Fruit fly (Drosophila melanogaster) whole organism, embryonic: Measurements from ENCODE around the gene Tmep.
A peak's percentile ranks its signal among the peaks of the same experiment; 100 is the strongest.

Experiments used
- Aef1 ChIP-seq: fragments of 200-800 bp; sonication (Bioruptor generic); IDR thresholded peaks from 3 replicates; pipeline ENCODE4 v1.3.6; 2022; ENCODE audit warnings: missing biosample characterization, missing genetic modification characterization
- Antp ChIP-seq: fragments of 200-800 bp; sonication (Bioruptor generic); optimal IDR thresholded peaks from 3 replicates; lab custom pipeline; 2016; ENCODE audit warnings: missing biosample characterization, missing genetic modification characterization
- Bgb ChIP-seq: fragments of 200-800 bp; sonication (Bioruptor generic); IDR thresholded peaks from 2 replicates; pipeline ENCODE4 v1.3.6; 2022; ENCODE audit warnings: missing biosample characterization, missing genetic modification characterization; ENCODE audit not compliant: partially characterized antibody
- CG1024 ChIP-seq: fragments of 200-800 bp; sonication (Bioruptor generic); IDR thresholded peaks from 2 replicates; pipeline ENCODE4 v1.3.6; 2022; ENCODE audit warnings: missing biosample characterization, missing genetic modification characterization
- CG10274 ChIP-seq: fragments of 200-800 bp; sonication (Bioruptor generic); optimal IDR thresholded peaks from 3 replicates; lab custom pipeline; 2017; ENCODE audit warnings: missing biosample characterization, mild to moderate bottlenecking, missing genetic modification characterization
- CG11456 ChIP-seq: fragments of 200-800 bp; sonication (Bioruptor generic); IDR thresholded peaks from 3 replicates; pipeline ENCODE4 v1.3.6; 2022; ENCODE audit warnings: missing biosample characterization, missing genetic modification characterization
- CG11560 ChIP-seq: fragments of 200-800 bp; sonication (Bioruptor generic); IDR thresholded peaks from 3 replicates; pipeline ENCODE4 v1.3.6; 2022; ENCODE audit warnings: missing biosample characterization, missing genetic modification characterization
- CG13775 ChIP-seq: fragments of 200-800 bp; sonication (Bioruptor generic); optimal IDR thresholded peaks from 3 replicates; lab custom pipeline; 2017; ENCODE audit warnings: missing biosample characterization, mild to moderate bottlenecking, missing genetic modification characterization
- CG13894 ChIP-seq: fragments of 200-800 bp; sonication (Bioruptor generic); optimal IDR thresholded peaks from 3 replicates; lab custom pipeline; 2018; ENCODE audit warnings: missing biosample characterization, mild to moderate bottlenecking, missing genetic modification characterization, moderate library complexity
- CG14014 ChIP-seq: fragments of 200-800 bp; sonication (Bioruptor generic); IDR thresholded peaks from 2 replicates; pipeline ENCODE4 v1.3.6; 2022; ENCODE audit warnings: missing biosample characterization, missing genetic modification characterization
- CG14441 ChIP-seq: fragments of 200-800 bp; sonication (Bioruptor generic); IDR thresholded peaks from 2 replicates; pipeline ENCODE4 v1.3.6; 2022; ENCODE audit warnings: missing biosample characterization, missing genetic modification characterization
- CG1647 ChIP-seq: fragments of 200-800 bp; sonication (Bioruptor generic); optimal IDR thresholded peaks from 3 replicates; lab custom pipeline; 2016; ENCODE audit warnings: missing biosample characterization, missing genetic modification characterization
- CG17361 ChIP-seq: fragments of 200-800 bp; sonication (Bioruptor generic); IDR thresholded peaks from 3 replicates; pipeline ENCODE4 v1.3.6; 2022; ENCODE audit warnings: missing biosample characterization, missing genetic modification characterization
- CG2889 ChIP-seq: fragments of 200-800 bp; sonication (Bioruptor generic); IDR thresholded peaks from 3 replicates; pipeline ENCODE4 v1.3.6; 2022; ENCODE audit warnings: missing biosample characterization, missing genetic modification characterization
- CG32532 ChIP-seq: fragments of 200-800 bp; sonication (Bioruptor generic); IDR thresholded peaks from 2 replicates; pipeline ENCODE4 v1.3.6; 2022; ENCODE audit warnings: missing biosample characterization, missing genetic modification characterization
- CG7271 ChIP-seq: fragments of 200-800 bp; sonication (Bioruptor generic); optimal IDR thresholded peaks from 2 replicates; lab custom pipeline; 2018; ENCODE audit warnings: missing biosample characterization, mild to moderate bottlenecking, missing genetic modification characterization, moderate library complexity
- CG8765 ChIP-seq: fragments of 200-800 bp; sonication (Bioruptor generic); IDR thresholded peaks from 2 replicates; pipeline ENCODE4 v1.3.6; 2022; ENCODE audit warnings: missing biosample characterization, missing genetic modification characterization
- CG9727 ChIP-seq: fragments of 200-800 bp; sonication (Bioruptor generic); optimal IDR thresholded peaks from 3 replicates; lab custom pipeline; 2017; ENCODE audit warnings: missing biosample characterization, mild to moderate bottlenecking, missing genetic modification characterization
- CG9932 ChIP-seq: fragments of 200-800 bp; sonication (Bioruptor generic); IDR thresholded peaks from 2 replicates; pipeline ENCODE4 v1.3.6; 2022; ENCODE audit warnings: missing biosample characterization, missing genetic modification characterization
- Doc3 ChIP-seq: fragments of 200-800 bp; sonication (Bioruptor generic); IDR thresholded peaks from 3 replicates; pipeline ENCODE4 v1.3.6; 2022; ENCODE audit warnings: missing biosample characterization, missing genetic modification characterization; ENCODE audit not compliant: partially characterized antibody
- Ets65A ChIP-seq: fragments of 200-800 bp; sonication (Bioruptor generic); peaks from one replicate; lab custom pipeline; 2016; ENCODE audit warnings: missing biosample characterization, missing genetic modification characterization
- H2.0 ChIP-seq: fragments of 200-800 bp; sonication (Bioruptor generic); IDR thresholded peaks from 2 replicates; pipeline ENCODE4 v1.3.6; 2022; ENCODE audit warnings: missing biosample characterization, missing genetic modification characterization
- Hr78 ChIP-seq, 2 experiments: fragments of 200-800 bp in 1 of 2; fragments of >200 bp in 1 of 2; sonication (Bioruptor generic) in 1 of 2; optimal IDR thresholded peaks; 2 replicates each; lab custom pipeline; 2017 to 2019; ENCODE audit warnings: missing biosample characterization in 2 of 2, missing genetic modification characterization in 2 of 2, mild to moderate bottlenecking in 1 of 2, moderate library complexity in 1 of 2
- MTF-1 ChIP-seq: fragments of 200-800 bp; sonication (Bioruptor generic); optimal IDR thresholded peaks from 2 replicates; lab custom pipeline; 2018; ENCODE audit warnings: missing biosample characterization, mild to moderate bottlenecking, missing genetic modification characterization, borderline replicate concordance
- NC2α ChIP-seq: fragments of 200-800 bp; sonication (Bioruptor generic); optimal IDR thresholded peaks from 2 replicates; lab custom pipeline; 2016; ENCODE audit warnings: missing biosample characterization, missing genetic modification characterization
- NfI ChIP-seq: fragments of 200-800 bp; sonication (Bioruptor generic); optimal IDR thresholded peaks from 3 replicates; lab custom pipeline; 2018; ENCODE audit warnings: missing biosample characterization, mild to moderate bottlenecking, missing genetic modification characterization, moderate library complexity
- Oli ChIP-seq: fragments of 200-800 bp; sonication (Bioruptor generic); optimal IDR thresholded peaks from 2 replicates; lab custom pipeline; 2018; ENCODE audit warnings: missing biosample characterization, mild to moderate bottlenecking, missing genetic modification characterization, moderate library complexity
- Poxn ChIP-seq: fragments of 200-800 bp; sonication (Bioruptor generic); IDR thresholded peaks from 2 replicates; pipeline ENCODE4 v1.3.6; 2022; ENCODE audit warnings: missing biosample characterization, missing genetic modification characterization
- Ssrp ChIP-seq: fragments of 200-800 bp; sonication (Bioruptor generic); optimal IDR thresholded peaks from 2 replicates; lab custom pipeline; 2018; ENCODE audit warnings: missing biosample characterization, mild to moderate bottlenecking, missing genetic modification characterization, moderate library complexity
- Trl ChIP-seq, 3 experiments: fragments of >200 bp in 2 of 3; fragments of 200-800 bp in 1 of 3; sonication (Bioruptor generic) in 1 of 3; optimal IDR thresholded peaks; 2 replicates in 1 of 3; 3 replicates in 2 of 3; lab custom pipeline; 2016 to 2017; ENCODE audit warnings: missing biosample characterization in 1 of 3, missing genetic modification characterization in 1 of 3
- Xbp1 ChIP-seq: fragments of 200-800 bp; sonication (Bioruptor generic); optimal IDR thresholded peaks from 3 replicates; lab custom pipeline; 2016; ENCODE audit warnings: missing biosample characterization, mild to moderate bottlenecking, missing genetic modification characterization
- ara ChIP-seq: fragments of 200-800 bp; sonication (Bioruptor generic); IDR thresholded peaks from 2 replicates; pipeline ENCODE4 v1.3.6; 2022; ENCODE audit warnings: missing biosample characterization, missing genetic modification characterization
- ash1 ChIP-seq: fragments of 200-800 bp; sonication (Bioruptor generic); optimal IDR thresholded peaks from 2 replicates; lab custom pipeline; 2018; ENCODE audit warnings: missing biosample characterization, mild to moderate bottlenecking, missing genetic modification characterization
- cad ChIP-seq: fragments of >200 bp; optimal IDR thresholded peaks from 2 replicates; lab custom pipeline; 2017; ENCODE audit warnings: missing biosample characterization, missing genetic modification characterization
- cas ChIP-seq: fragments of 200-800 bp; sonication (Bioruptor generic); IDR thresholded peaks from 2 replicates; pipeline ENCODE4 v1.3.6; 2022; ENCODE audit warnings: missing biosample characterization, missing genetic modification characterization
- corto ChIP-seq: fragments of 200-800 bp; sonication (Bioruptor generic); optimal IDR thresholded peaks from 2 replicates; lab custom pipeline; 2016; ENCODE audit warnings: missing biosample characterization, mild to moderate bottlenecking, missing genetic modification characterization, moderate library complexity
- danr ChIP-seq: fragments of 200-800 bp; sonication (Bioruptor generic); IDR thresholded peaks from 2 replicates; pipeline ENCODE4 v1.3.6; 2022; ENCODE audit warnings: missing biosample characterization, missing genetic modification characterization
- fd102C ChIP-seq: fragments of 200-800 bp; sonication (Bioruptor generic); optimal IDR thresholded peaks from 2 replicates; lab custom pipeline; 2018; ENCODE audit warnings: missing biosample characterization, mild to moderate bottlenecking, missing genetic modification characterization, moderate library complexity
- gcm2 ChIP-seq: fragments of 200-800 bp; sonication (Bioruptor generic); optimal IDR thresholded peaks from 2 replicates; lab custom pipeline; 2016; ENCODE audit warnings: missing biosample characterization, missing genetic modification characterization
- mirr ChIP-seq: fragments of 200-800 bp; sonication (Bioruptor generic); optimal IDR thresholded peaks from 3 replicates; lab custom pipeline; 2018; ENCODE audit warnings: missing biosample characterization, mild to moderate bottlenecking, missing genetic modification characterization
- nerfin-1 ChIP-seq: fragments of 200-800 bp; sonication (Bioruptor generic); optimal IDR thresholded peaks from 3 replicates; lab custom pipeline; 2019; ENCODE audit warnings: missing biosample characterization, mild to moderate bottlenecking, missing genetic modification characterization, moderate library complexity
- p53 ChIP-seq: fragments of 200-800 bp; sonication (Bioruptor generic); optimal IDR thresholded peaks from 2 replicates; lab custom pipeline; 2016; ENCODE audit warnings: missing biosample characterization, missing genetic modification characterization
- phol ChIP-seq: fragments of 200-800 bp; sonication (Bioruptor generic); optimal IDR thresholded peaks from 3 replicates; lab custom pipeline; 2018; ENCODE audit warnings: missing biosample characterization, mild to moderate bottlenecking, missing genetic modification characterization, moderate library complexity
- sens ChIP-seq: fragments of 200-800 bp; sonication (Bioruptor generic); peaks from one replicate; lab custom pipeline; 2016; ENCODE audit warnings: missing biosample characterization, missing genetic modification characterization
- slou ChIP-seq: fragments of 200-800 bp; sonication (Bioruptor generic); optimal IDR thresholded peaks from 3 replicates; lab custom pipeline; 2016; ENCODE audit warnings: missing biosample characterization, missing genetic modification characterization
- tgo ChIP-seq: fragments of 200-800 bp; sonication (Bioruptor generic); IDR thresholded peaks from 3 replicates; pipeline ENCODE4 v1.3.6; 2022; ENCODE audit warnings: missing biosample characterization, missing genetic modification characterization
- ttk ChIP-seq: fragments of 200-800 bp; sonication (Bioruptor generic); IDR thresholded peaks from 2 replicates; pipeline ENCODE4 v2.1.2; 2022; ENCODE audit warnings: missing biosample characterization, missing genetic modification characterization
- tx ChIP-seq: fragments of 200-800 bp; sonication (Bioruptor generic); optimal IDR thresholded peaks from 2 replicates; lab custom pipeline; 2016; ENCODE audit warnings: missing biosample characterization, missing genetic modification characterization
- unpg ChIP-seq: fragments of 200-800 bp; sonication (Bioruptor generic); optimal IDR thresholded peaks from 3 replicates; lab custom pipeline; 2018; ENCODE audit warnings: missing biosample characterization, mild to moderate bottlenecking, missing genetic modification characterization, moderate library complexity
- wek ChIP-seq: fragments of 200-800 bp; sonication (Bioruptor generic); optimal IDR thresholded peaks from 3 replicates; lab custom pipeline; 2018; ENCODE audit warnings: missing biosample characterization, mild to moderate bottlenecking, missing genetic modification characterization, moderate library complexity

The Tmep gene

dm6 chr3L:1533699-1534431 is 35.1 kb upstream of the Tmep start, which contains the start of gene Iml1:
Gene Iml1, minus strand, starts transcription at chr3L:1534034.
- TF ChIP-seq Aef1 (GFP tag; lab: Robert Waterston, UW) (peak; percentile 53; the same call in 2 of the 3 replicates), CG13894 (tag; lab: Kevin White, UChicago) (no peak), danr (GFP tag; lab: Robert Waterston, UW) (no peak), wek (GFP tag; lab: Kevin White, UChicago) (no peak), NC2α (GFP tag; lab: Kevin White, UChicago) (no peak), Bgb (GFP tag; lab: Robert Waterston, UW) (no peak), CG17361 (no peak; the same call in 2 of the 3 replicates), CG1024 (GFP tag; lab: Robert Waterston, UW) (no peak), Ets65A (GFP tag; lab: Kevin White, UChicago) (peak; percentile 92), MTF-1 (GFP tag; lab: Kevin White, UChicago) (no peak), mirr (no peak), tx (GFP tag; lab: Kevin White, UChicago) (no peak), Trl (optimal IDR thresholded peaks at IDR 0.05; lab: Kevin White, UChicago) (no peak), Trl (GFP tag; optimal IDR thresholded peaks at IDR 0.05; lab: Kevin White, UChicago) (peak; percentile 32), unpg (no peak), CG8765 (GFP tag; lab: Robert Waterston, UW) (no peak), CG1647 (GFP tag; lab: Kevin White, UChicago) (no peak), sens (GFP tag; lab: Kevin White, UChicago) (no peak), Oli (peak; percentile 11), ash1 (GFP tag; lab: Kevin White, UChicago) (no peak), p53 (GFP tag; lab: Kevin White, UChicago) (no peak), CG11560 (tag; lab: Robert Waterston, UW) (peak; percentile 21; the same call in 1 of the 3 replicates), nerfin-1 (tag; lab: Kevin White, UChicago) (peak; percentile 60), CG14441 (GFP tag; lab: Robert Waterston, UW) (peak; percentile 60), ttk (0 out of 2 replicates have a peak, but pooled peaks have one; percentile 23), CG11456 (GFP tag; lab: Robert Waterston, UW) (peak; percentile 72), slou (GFP tag; lab: Kevin White, UChicago) (peak; percentile 28), tgo (peak; percentile 47; the same call in 2 of the 3 replicates), CG7271 (tag; lab: Kevin White, UChicago) (no peak), ara (GFP tag; lab: Robert Waterston, UW) (no peak), Xbp1 (GFP tag; lab: Kevin White, UChicago) (peak; percentile 43), CG14014 (GFP tag; lab: Robert Waterston, UW) (peak; percentile 39; the same call in 1 of the 2 replicates), CG13775 (GFP tag; lab: Kevin White, UChicago) (peak; percentile 20), Ssrp (tag; lab: Kevin White, UChicago) (peak; percentile 11), CG10274 (GFP tag; lab: Kevin White, UChicago) (no peak), Antp (peak; percentile 40), Poxn (GFP tag; lab: Robert Waterston, UW) (no peak), CG9727 (peak; percentile 7), CG32532 (GFP tag; lab: Robert Waterston, UW) (peak; percentile 71), cas (no peak), CG9932 (peak; percentile 79), corto (GFP tag; lab: Kevin White, UChicago) (no peak), cad (GFP tag; lab: Kevin White, UChicago) (no peak), H2.0 (GFP tag; lab: Robert Waterston, UW) (no peak), fd102C (GFP tag; lab: Kevin White, UChicago) (no peak), gcm2 (GFP tag; lab: Kevin White, UChicago) (no peak), Hr78 (GFP tag; optimal IDR thresholded peaks at IDR 0.05; lab: Kevin White, UChicago) (no peak), CG2889 (GFP tag; lab: Robert Waterston, UW) (0 out of 3 replicates have a peak, but pooled peaks have one; percentile 12), NfI (GFP tag; lab: Kevin White, UChicago) (peak; percentile 17), Doc3 (GFP tag; lab: Robert Waterston, UW) (no peak), phol (tag; lab: Kevin White, UChicago) (peak; percentile 52)
